Fruit fly (Drosophila melanogaster) whole organism, embryonic: Measurements from ENCODE around the gene CG7139.

Experiments used
- Atf3 ChIP-seq: fragments of 200-800 bp; sonication (Bioruptor generic); optimal IDR thresholded peaks from 3 replicates; lab custom pipeline; 2016; ENCODE audit warnings: missing biosample characterization, missing genetic modification characterization
- CG1024 ChIP-seq: fragments of 200-800 bp; sonication (Bioruptor generic); IDR thresholded peaks from 2 replicates; pipeline ENCODE4 v1.3.6; 2022; ENCODE audit warnings: missing biosample characterization, missing genetic modification characterization
- CG10565 ChIP-seq: fragments of 200-800 bp; sonication (Bioruptor generic); optimal IDR thresholded peaks from 3 replicates; lab custom pipeline; 2016; ENCODE audit warnings: missing biosample characterization, mild to moderate bottlenecking, missing genetic modification characterization
- CG11560 ChIP-seq: fragments of 200-800 bp; sonication (Bioruptor generic); IDR thresholded peaks from 3 replicates; pipeline ENCODE4 v1.3.6; 2022; ENCODE audit warnings: missing biosample characterization, missing genetic modification characterization
- CG11695 ChIP-seq: fragments of 200-800 bp; sonication (Bioruptor generic); IDR thresholded peaks from 3 replicates; pipeline ENCODE4 v1.3.6; 2022; ENCODE audit warnings: missing biosample characterization, missing genetic modification characterization
- CG11696 ChIP-seq: fragments of 200-800 bp; sonication (Bioruptor generic); IDR thresholded peaks from 2 replicates; pipeline ENCODE4 v1.3.6; 2022; ENCODE audit warnings: missing biosample characterization, missing genetic modification characterization
- CG12391 ChIP-seq: fragments of 200-800 bp; sonication (Bioruptor generic); optimal IDR thresholded peaks from 3 replicates; lab custom pipeline; 2018; ENCODE audit warnings: missing biosample characterization, mild to moderate bottlenecking, missing genetic modification characterization, moderate library complexity
- CG12942 ChIP-seq: fragments of 200-800 bp; sonication (Bioruptor generic); optimal IDR thresholded peaks from 3 replicates; lab custom pipeline; 2016; ENCODE audit warnings: missing biosample characterization, missing genetic modification characterization
- CG14441 ChIP-seq: fragments of 200-800 bp; sonication (Bioruptor generic); IDR thresholded peaks from 2 replicates; pipeline ENCODE4 v1.3.6; 2022; ENCODE audit warnings: missing biosample characterization, missing genetic modification characterization
- CG1603 ChIP-seq: fragments of 200-800 bp; sonication (Bioruptor generic); optimal IDR thresholded peaks from 2 replicates; lab custom pipeline; 2019; ENCODE audit warnings: missing biosample characterization, mild to moderate bottlenecking, missing genetic modification characterization, moderate library complexity
- CG1792 ChIP-seq: fragments of 200-800 bp; sonication (Bioruptor generic); optimal IDR thresholded peaks from 2 replicates; lab custom pipeline; 2016; ENCODE audit warnings: missing biosample characterization, missing genetic modification characterization
- CG31224 ChIP-seq: fragments of 200-800 bp; sonication (Bioruptor generic); IDR thresholded peaks from 2 replicates; pipeline ENCODE4 v1.3.6; 2022; ENCODE audit warnings: missing biosample characterization, missing genetic modification characterization
- CG3163 ChIP-seq: fragments of 200-800 bp; sonication (Bioruptor generic); optimal IDR thresholded peaks from 3 replicates; lab custom pipeline; 2016; ENCODE audit warnings: missing biosample characterization, missing genetic modification characterization
- CG32772 ChIP-seq: fragments of 200-800 bp; sonication (Bioruptor generic); IDR thresholded peaks from 2 replicates; pipeline ENCODE4 v1.3.6; 2022; ENCODE audit warnings: missing biosample characterization, missing genetic modification characterization
- CG3407 ChIP-seq: fragments of 200-800 bp; sonication (Bioruptor generic); optimal IDR thresholded peaks from 2 replicates; lab custom pipeline; 2018; ENCODE audit warnings: missing biosample characterization, mild to moderate bottlenecking, missing genetic modification characterization
- CG4404 ChIP-seq: fragments of 200-800 bp; sonication (Bioruptor generic); IDR thresholded peaks from 2 replicates; pipeline ENCODE4 v1.3.6; 2022; ENCODE audit warnings: missing biosample characterization, missing genetic modification characterization
- CG8290 ChIP-seq, 3 experiments: fragments of 200-800 bp; sonication (Bioruptor generic); optimal IDR thresholded peaks; 2 replicates each; lab custom pipeline; 2016 to 2019; ENCODE audit warnings: missing biosample characterization in 3 of 3, missing genetic modification characterization in 3 of 3, mild to moderate bottlenecking in 2 of 3, moderate library complexity in 1 of 3
- CG8478 ChIP-seq: fragments of >200 bp; optimal IDR thresholded peaks from 2 replicates; lab custom pipeline; 2018
- CG8765 ChIP-seq: fragments of 200-800 bp; sonication (Bioruptor generic); IDR thresholded peaks from 2 replicates; pipeline ENCODE4 v1.3.6; 2022; ENCODE audit warnings: missing biosample characterization, missing genetic modification characterization
- CG8944 ChIP-seq: fragments of 200-800 bp; sonication (Bioruptor generic); optimal IDR thresholded peaks from 3 replicates; lab custom pipeline; 2016; ENCODE audit warnings: missing biosample characterization, missing genetic modification characterization
- Elba2 ChIP-seq: fragments of 200-800 bp; sonication (Bioruptor generic); optimal IDR thresholded peaks from 3 replicates; lab custom pipeline; 2016; ENCODE audit warnings: missing biosample characterization, missing genetic modification characterization
- HLHmδ ChIP-seq: fragments of 200-800 bp; sonication (Bioruptor generic); optimal IDR thresholded peaks from 2 replicates; lab custom pipeline; 2018; ENCODE audit warnings: missing biosample characterization, mild to moderate bottlenecking, missing genetic modification characterization, moderate library complexity
- Mad ChIP-seq: fragments of 200-800 bp; sonication (Bioruptor generic); optimal IDR thresholded peaks from 2 replicates; lab custom pipeline; 2016; ENCODE audit warnings: missing biosample characterization, missing genetic modification characterization
- Max ChIP-seq: fragments of 200-800 bp; sonication (Bioruptor generic); optimal IDR thresholded peaks from 2 replicates; lab custom pipeline; 2016; ENCODE audit warnings: missing biosample characterization, mild to moderate bottlenecking, missing genetic modification characterization
- Med ChIP-seq: fragments of 200-800 bp; sonication (Bioruptor generic); peaks from one replicate; lab custom pipeline; 2016; ENCODE audit warnings: missing biosample characterization, missing genetic modification characterization, mild to moderate bottlenecking, inconsistent platforms, moderate library complexity
- NK7.1 ChIP-seq: fragments of 200-800 bp; sonication (Bioruptor generic); optimal IDR thresholded peaks from 3 replicates; lab custom pipeline; 2016; ENCODE audit warnings: missing biosample characterization, missing genetic modification characterization
- Nf-YB ChIP-seq: fragments of 200-800 bp; sonication (Bioruptor generic); optimal IDR thresholded peaks from 3 replicates; lab custom pipeline; 2019; ENCODE audit warnings: missing biosample characterization, mild to moderate bottlenecking, missing genetic modification characterization, moderate library complexity
- Oli ChIP-seq: fragments of 200-800 bp; sonication (Bioruptor generic); optimal IDR thresholded peaks from 2 replicates; lab custom pipeline; 2018; ENCODE audit warnings: missing biosample characterization, mild to moderate bottlenecking, missing genetic modification characterization, moderate library complexity
- PHDP ChIP-seq: fragments of 200-800 bp; sonication (Bioruptor generic); optimal IDR thresholded peaks from 3 replicates; lab custom pipeline; 2018; ENCODE audit warnings: missing biosample characterization, mild to moderate bottlenecking, missing genetic modification characterization, moderate library complexity
- Xrp1 ChIP-seq: fragments of 200-800 bp; sonication (Bioruptor generic); IDR thresholded peaks from 2 replicates; pipeline ENCODE4 v1.3.6; 2022; ENCODE audit warnings: missing biosample characterization, missing genetic modification characterization
- ac ChIP-seq: fragments of 200-800 bp; sonication (Bioruptor generic); optimal IDR thresholded peaks from 3 replicates; lab custom pipeline; 2017; ENCODE audit warnings: missing biosample characterization, mild to moderate bottlenecking, missing genetic modification characterization
- bbx ChIP-seq: fragments of 200-800 bp; sonication (Bioruptor generic); IDR thresholded peaks from 2 replicates; pipeline ENCODE4 v1.3.6; 2022; ENCODE audit warnings: missing biosample characterization, missing genetic modification characterization; ENCODE audit not compliant: partially characterized antibody
- cad ChIP-seq: fragments of >200 bp; optimal IDR thresholded peaks from 2 replicates; lab custom pipeline; 2017; ENCODE audit warnings: missing biosample characterization, missing genetic modification characterization
- cato ChIP-seq: fragments of 200-800 bp; sonication (Bioruptor generic); optimal IDR thresholded peaks from 2 replicates; lab custom pipeline; 2016; ENCODE audit warnings: missing biosample characterization, missing genetic modification characterization, borderline replicate concordance
- ci ChIP-seq: fragments of 200-800 bp; sonication (Bioruptor generic); IDR thresholded peaks from 3 replicates; pipeline ENCODE4 v1.3.6; 2022; ENCODE audit warnings: missing biosample characterization, missing genetic modification characterization
- crc ChIP-seq: fragments of 200-800 bp; sonication (Bioruptor generic); optimal IDR thresholded peaks from 2 replicates; lab custom pipeline; 2016; ENCODE audit warnings: missing biosample characterization, missing genetic modification characterization
- croc ChIP-seq: fragments of 200-800 bp; sonication (Bioruptor generic); conservative IDR thresholded peaks from 3 replicates; pipeline ENCODE4 v1.3.6; 2022; ENCODE audit warnings: missing biosample characterization, missing genetic modification characterization
- emc ChIP-seq: fragments of 200-800 bp; sonication (Bioruptor generic); optimal IDR thresholded peaks from 2 replicates; lab custom pipeline; 2016; ENCODE audit warnings: missing biosample characterization, missing genetic modification characterization
- esg ChIP-seq: fragments of 200-800 bp; sonication (Bioruptor generic); conservative IDR thresholded peaks from 2 replicates; pipeline ENCODE4 v1.3.6; 2022; ENCODE audit warnings: missing biosample characterization, missing genetic modification characterization
- eve ChIP-seq, 2 experiments: fragments of >200 bp; optimal IDR thresholded peaks; 2 replicates each; lab custom pipeline; 2017; ENCODE audit warnings: missing biosample characterization in 2 of 2, missing genetic modification characterization in 2 of 2
- fd96Cb ChIP-seq: fragments of 200-800 bp; sonication (Bioruptor generic); optimal IDR thresholded peaks from 2 replicates; lab custom pipeline; 2018; ENCODE audit warnings: missing biosample characterization, mild to moderate bottlenecking, missing genetic modification characterization, moderate library complexity
- grau ChIP-seq: fragments of 200-800 bp; optimal IDR thresholded peaks from 3 replicates; lab custom pipeline; 2019; ENCODE audit warnings: missing biosample characterization, mild to moderate bottlenecking, missing genetic modification characterization, moderate library complexity
- hth ChIP-seq: fragments of >200 bp; optimal IDR thresholded peaks from 2 replicates; lab custom pipeline; 2017; ENCODE audit warnings: inconsistent platforms
- pan ChIP-seq, 4 experiments: fragments of >200 bp in 3 of 4; fragments of 200-800 bp in 1 of 4; sonication (Bioruptor generic) in 1 of 4; optimal IDR thresholded peaks in 3 of 4; IDR thresholded peaks in 1 of 4; 2 replicates each; pipeline versions ENCODE4 v1.3.6 to Lab custom; 2017 to 2022; ENCODE audit warnings: missing biosample characterization in 2 of 4, missing genetic modification characterization in 2 of 4, mixed read lengths in 1 of 4
- pita ChIP-seq: fragments of 200-800 bp; sonication (Bioruptor generic); optimal IDR thresholded peaks from 2 replicates; lab custom pipeline; 2017; ENCODE audit warnings: missing biosample characterization, mild to moderate bottlenecking, missing genetic modification characterization
- prd ChIP-seq, 3 experiments: fragments of >200 bp in 2 of 3; fragments of 200-800 bp in 1 of 3; sonication (Bioruptor generic) in 1 of 3; optimal IDR thresholded peaks in 2 of 3; IDR thresholded peaks in 1 of 3; 2 replicates in 2 of 3; 3 replicates in 1 of 3; pipeline versions ENCODE4 v1.3.6 to Lab custom; 2017 to 2022; ENCODE audit warnings: missing biosample characterization in 1 of 3, missing genetic modification characterization in 1 of 3
- sisA ChIP-seq: fragments of 200-800 bp; sonication (Bioruptor generic); IDR thresholded peaks from 2 replicates; pipeline ENCODE4 v1.3.6; 2022; ENCODE audit warnings: missing biosample characterization, missing genetic modification characterization
- slp2 ChIP-seq: fragments of 200-800 bp; sonication (Bioruptor generic); optimal IDR thresholded peaks from 2 replicates; lab custom pipeline; 2016; ENCODE audit warnings: missing biosample characterization, missing genetic modification characterization
- ssp ChIP-seq: fragments of 200-800 bp; sonication (Bioruptor generic); IDR thresholded peaks from 2 replicates; pipeline ENCODE4 v1.3.6; 2022; ENCODE audit warnings: missing biosample characterization, missing genetic modification characterization
- toy ChIP-seq: fragments of 200-800 bp; sonication (Bioruptor generic); IDR thresholded peaks from 2 replicates; pipeline ENCODE4 v1.3.6; 2022; ENCODE audit warnings: missing biosample characterization, missing genetic modification characterization
- zen ChIP-seq: fragments of 200-800 bp; sonication (Bioruptor generic); optimal IDR thresholded peaks from 3 replicates; lab custom pipeline; 2018; ENCODE audit warnings: missing biosample characterization, mild to moderate bottlenecking, missing genetic modification characterization, moderate library complexity

CG7139 gene

dm6 chr3L:22065694-22066093, 6.0 kb downstream of the CG7139 start, which contains the start of gene CG14561 (continued):
- TF ChIP-seq hth (lab: Kevin White, UChicago) (no peak), fd96Cb (tag; lab: Kevin White, UChicago) (no peak), CG8290 (GFP tag; optimal IDR thresholded peaks at IDR 0.05; lab: Kevin White, UChicago) (peak; percentile 34), CG8290 (tag; optimal IDR thresholded peaks at IDR 0.05; lab: Kevin White, UChicago) (peak; percentile 3 to 76), Atf3 (GFP tag; lab: Kevin White, UChicago) (no peak), Elba2 (GFP tag; lab: Kevin White, UChicago) (no peak), Xrp1 (GFP tag; lab: Robert Waterston, UW) (peak; percentile 14; the same call in 1 of the 2 replicates), CG4404 (GFP tag; lab: Robert Waterston, UW) (no peak), CG8944 (GFP tag; lab: Kevin White, UChicago) (no peak), CG10565 (no peak), HLHmδ (GFP tag; lab: Kevin White, UChicago) (no peak), Med (GFP tag; lab: Kevin White, UChicago) (peak; percentile 86), CG8478 (lab: Kevin White, UChicago) (no peak), prd (optimal IDR thresholded peaks at IDR 0.05; lab: Kevin White, UChicago) (no peak), prd (GFP tag; IDR thresholded peaks at IDR 0.05; lab: Robert Waterston, UW) (peak; percentile 26; the same call in 1 of the 3 replicates), CG3163 (GFP tag; lab: Kevin White, UChicago) (no peak), CG11695 (GFP tag; lab: Robert Waterston, UW) (no peak), esg (GFP tag; lab: Robert Waterston, UW) (no peak), CG32772 (GFP tag; lab: Robert Waterston, UW) (no peak), PHDP (no peak), CG3407 (GFP tag; lab: Kevin White, UChicago) (no peak), CG1024 (GFP tag; lab: Robert Waterston, UW) (no peak), CG11696 (GFP tag; lab: Robert Waterston, UW) (no peak), cad (GFP tag; lab: Kevin White, UChicago) (peak; percentile 50), Max (GFP tag; lab: Kevin White, UChicago) (peak; percentile 16), pan (optimal IDR thresholded peaks at IDR 0.05; lab: Kevin White, UChicago) (no peak), pan (GFP tag; optimal IDR thresholded peaks at IDR 0.05 in 1 of 2, IDR thresholded peaks at IDR 0.05 in 1 of 2) (no peak), CG12391 (tag; lab: Kevin White, UChicago) (peak; percentile 16), ci (GFP tag; lab: Robert Waterston, UW) (peak; percentile 34; the same call in 2 of the 3 replicates), eve (GFP tag; optimal IDR thresholded peaks at IDR 0.05; lab: Kevin White, UChicago) (no peak), zen (peak; percentile 46), bbx (peak; percentile 96), CG8765 (GFP tag; lab: Robert Waterston, UW) (no peak), ssp (GFP tag; lab: Robert Waterston, UW) (no peak), CG11560 (tag; lab: Robert Waterston, UW) (no peak), CG12942 (GFP tag; lab: Kevin White, UChicago) (no peak), grau (tag; lab: Kevin White, UChicago) (peak; percentile 12), CG31224 (no peak), cato (GFP tag; lab: Kevin White, UChicago) (no peak), CG1792 (GFP tag; lab: Kevin White, UChicago) (no peak), NK7.1 (GFP tag; lab: Kevin White, UChicago) (no peak), toy (no peak), ac (GFP tag; lab: Kevin White, UChicago) (no peak), Oli (tag; lab: Kevin White, UChicago) (no peak), slp2 (GFP tag; lab: Kevin White, UChicago) (no peak), Nf-YB (no peak), crc (no peak), CG14441 (no peak), emc (GFP tag; lab: Kevin White, UChicago) (no peak), sisA (GFP tag; lab: Robert Waterston, UW) (peak; percentile 22; the same call in 1 of the 2 replicates), pita (GFP tag; lab: Kevin White, UChicago) (no peak), croc (no peak), CG1603 (tag; lab: Kevin White, UChicago) (peak; percentile 85), Mad (GFP tag; lab: Kevin White, UChicago) (no peak)
